Worm (Caenorhabditis elegans): ENCODE results near the gene rbr-2.

Gene rbr-2

DNA sequence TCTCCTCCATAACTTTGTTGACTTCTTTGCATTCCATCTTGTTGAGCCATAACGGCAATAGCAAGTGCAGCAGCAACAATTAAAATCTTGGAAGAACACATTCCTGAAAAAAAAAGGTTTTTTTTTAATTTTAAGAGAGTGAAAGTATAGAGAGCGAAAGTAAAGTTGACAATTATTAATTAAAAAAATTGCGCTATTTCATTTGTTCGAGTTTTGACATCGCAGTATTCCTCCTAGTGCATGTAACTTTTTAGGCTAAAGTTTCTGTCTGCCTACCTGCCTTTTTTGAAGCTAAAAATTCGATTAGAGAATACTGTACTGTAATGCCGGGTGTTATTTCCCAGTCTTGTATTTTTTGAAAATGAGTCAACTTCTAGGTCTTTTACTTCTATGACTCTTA lies 27.9 kb upstream of the rbr-2 start, which contains the start of gene srlf-12:
srlf-12 (minus strand) TSS at position 101 of the 400 bp plus-strand sequence.
- TF ChIP-seq T07F8.4 (tag; optimal IDR thresholded peaks at IDR 0.05) (no peak), F57A8.1 (GFP tag; optimal IDR thresholded peaks at IDR 0.05) (no peak)

- TF ChIP-seq mxl-1 (tag; optimal IDR thresholded peaks at IDR 0.05) (no peak), F10E7.11 (tag; optimal IDR thresholded peaks at IDR 0.05) (no peak)
These were observed 25.6 kb upstream of the rbr-2 start, which contains the start of gene srlf-14 for ce11 chrIV:10894255-10894654. Gene srlf-14 (minus strand): TSS chrIV:10894355.

- TF ChIP-seq F49E8.2 (tag; optimal IDR thresholded peaks at IDR 0.05; ENCODE audit: insufficient read depth), result no peak
- no peak for TF ChIP-seq snpc-1.1 (tag; optimal IDR thresholded peaks at IDR 0.05; ENCODE audit: insufficient read depth)
- TF ChIP-seq him-1 (tag; optimal IDR thresholded peaks at IDR 0.05), result no peak
- TF ChIP-seq nhr-27 (tag; optimal IDR thresholded peaks at IDR 0.05), result no peak
- no peak for TF ChIP-seq nfya-2 (GFP tag; IDR thresholded peaks at IDR 0.05)
- TF ChIP-seq nhr-80 (tag; optimal IDR thresholded peaks at IDR 0.05), result no peak
- no peak for TF ChIP-seq ztf-25 (GFP tag; IDR thresholded peaks at IDR 0.05)
These were observed 23.4 kb upstream of the rbr-2 start, which contains the start of gene srlf-13 for ce11 chrIV:10896512-10896911. Gene srlf-13 (minus strand): TSS chrIV:10896612.

DNA sequence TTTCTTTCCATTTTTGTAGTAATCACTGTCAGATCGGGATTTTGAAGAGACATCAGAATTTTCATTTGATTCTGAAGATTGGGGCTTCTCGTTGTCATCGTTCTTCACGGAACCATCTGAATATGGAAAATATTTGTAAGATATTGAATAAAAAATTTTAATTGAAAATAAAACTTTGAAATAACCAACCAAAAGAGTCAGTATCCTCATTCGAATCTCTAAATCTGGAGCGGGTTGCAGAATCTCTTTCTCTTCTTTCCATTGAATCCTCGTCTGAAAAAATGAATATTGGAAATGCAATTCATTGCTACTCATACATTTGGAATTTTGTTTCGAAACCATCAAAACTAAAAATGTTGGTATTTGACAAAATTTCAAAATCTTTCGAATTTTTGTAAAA lies 21.7 kb upstream of the rbr-2 start:
- TF ChIP-seq pbrm-1 (GFP tag; IDR thresholded peaks at IDR 0.05) (no peak), egrh-3 (GFP tag; IDR thresholded peaks at IDR 0.05) (no peak), hlh-26 (GFP tag; conservative IDR thresholded peaks at IDR 0.05) (no peak), cebp-2 (GFP tag; IDR thresholded peaks at IDR 0.05) (no peak), madf-8 (GFP tag; conservative IDR thresholded peaks at IDR 0.05) (no peak), sdz-38 (tag; optimal IDR thresholded peaks at IDR 0.05) (no peak), athp-1 (tag; optimal IDR thresholded peaks at IDR 0.05) (no peak), ztf-22 (GFP tag; optimal IDR thresholded peaks at IDR 0.05) (no peak), dox-1 (GFP tag; IDR thresholded peaks at IDR 0.05) (no peak), lir-1 (GFP tag; conservative IDR thresholded peaks at IDR 0.05) (no peak), F22D6.2 (tag; optimal IDR thresholded peaks at IDR 0.05) (no peak), F39B2.1 (GFP tag; IDR thresholded peaks at IDR 0.05) (no peak)

ce11 chrIV:10899091-10899490 lies 20.8 kb upstream of the rbr-2 start, which contains the start of the genes F13E9.9 and F13E9.19:
Gene F13E9.9 (minus strand): TSS chrIV:10899191.
Gene F13E9.19 (plus strand): TSS chrIV:10899406.
- TF ChIP-seq F37B4.10 (GFP tag; IDR thresholded peaks at IDR 0.05), result no peak
- TF ChIP-seq cebp-1 (GFP tag; IDR thresholded peaks at IDR 0.05), result no peak
- TF ChIP-seq cebp-1 (tag; optimal IDR thresholded peaks at IDR 0.05), result no peak

DNA sequence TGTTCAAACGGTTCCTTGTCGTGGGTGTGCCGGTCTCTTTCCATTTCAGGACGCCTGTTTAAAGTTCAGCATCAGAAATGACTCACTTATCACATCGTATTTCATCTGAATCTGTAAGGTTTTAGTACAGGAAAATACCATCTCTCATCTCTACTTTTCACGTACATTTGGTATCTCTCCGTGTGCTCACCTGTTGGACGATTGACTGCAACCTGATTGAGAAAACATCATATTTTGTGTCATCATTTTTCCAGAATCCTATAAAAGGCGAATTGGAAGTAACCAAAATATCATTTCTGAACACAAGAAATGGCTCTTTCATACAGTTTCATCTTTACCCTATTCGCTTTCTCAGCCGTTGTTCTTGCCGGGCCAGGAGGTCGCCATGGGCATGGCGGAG lies 19.8 kb upstream of the rbr-2 start, which contains the start of gene srlf-30:
srlf-30 (plus strand) TSS at position 301 of the 400 bp plus-strand sequence.
- TF ChIP-seq zfh-2 (GFP tag; conservative IDR thresholded peaks at IDR 0.05), result no peak
- TF ChIP-seq xnd-1 (tag; optimal IDR thresholded peaks at IDR 0.05), result no peak
- no peak for TF ChIP-seq F52B5.7 (tag; optimal IDR thresholded peaks at IDR 0.05)
- TF ChIP-seq sptf-2 (GFP tag; optimal IDR thresholded peaks at IDR 0.05), result no peak
- TF ChIP-seq nfya-2 (GFP tag; IDR thresholded peaks at IDR 0.05), result no peak
